Fruit fly (Drosophila melanogaster): ENCODE measurements around the gene CG15443.
A peak's percentile ranks its signal among the peaks of the same experiment; 100 is the strongest.

Gene CG15443

DNA sequence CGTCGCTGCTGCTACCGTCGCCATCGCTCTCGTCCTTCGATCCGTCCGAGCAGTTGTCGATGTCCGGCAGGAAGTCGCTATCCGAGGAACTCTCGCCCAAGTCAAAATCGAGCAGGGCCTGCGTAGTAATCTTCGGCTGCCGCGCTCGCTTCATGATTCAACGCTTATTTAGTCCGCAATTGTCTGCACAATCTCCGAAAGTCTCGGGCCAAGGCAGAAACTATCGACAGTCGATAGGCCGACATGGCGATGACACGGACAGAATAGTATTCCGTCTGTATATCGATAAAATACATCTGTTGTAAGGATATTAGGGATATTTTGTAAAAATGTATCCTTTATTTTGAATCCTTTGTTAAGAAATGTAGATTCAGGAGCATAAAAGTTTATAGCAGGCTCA lies 10.4 kb downstream of the CG15443 start, which contains the start of gene CG15439 (continued):
- TF ChIP-seq sna (GFP tag; IDR thresholded peaks at IDR 0.05; ENCODE audit: partially characterized antibody) (peak; percentile 70), tna (GFP tag; IDR thresholded peaks at IDR 0.05; ENCODE audit: partially characterized antibody) (peak; percentile 83), CG14710 (tag; optimal IDR thresholded peaks at IDR 0.05) (peak; percentile 13), HLH4C (GFP tag; IDR thresholded peaks at IDR 0.05; ENCODE audit: partially characterized antibody) (peak; percentile 86), CG2116 (GFP tag; optimal IDR thresholded peaks at IDR 0.05) (peak; percentile 86), Opbp (GFP tag; IDR thresholded peaks at IDR 0.05; ENCODE audit: partially characterized antibody) (peak; percentile 76; the same call in 2 of the 3 replicates), mld (GFP tag; IDR thresholded peaks at IDR 0.05; ENCODE audit: partially characterized antibody) (peak; percentile 73; the same call in 1 of the 3 replicates), CG34224 (GFP tag; IDR thresholded peaks at IDR 0.05; ENCODE audit: partially characterized antibody) (peak; percentile 86), Scr (GFP tag; IDR thresholded peaks at IDR 0.05; ENCODE audit: partially characterized antibody) (peak; percentile 76), stwl (tag; optimal IDR thresholded peaks at IDR 0.05) (peak; percentile 51), Bgb (GFP tag; IDR thresholded peaks at IDR 0.05; ENCODE audit: partially characterized antibody) (peak; percentile 72), CG4617 (GFP tag; optimal IDR thresholded peaks at IDR 0.05; ENCODE audit: borderline replicate concordance) (peak; percentile 55), unc-4 (GFP tag; IDR thresholded peaks at IDR 0.05; ENCODE audit: partially characterized antibody) (peak; percentile 77), ato (GFP tag; IDR thresholded peaks at IDR 0.05; ENCODE audit: partially characterized antibody) (peak; percentile 89), Dip2 (GFP tag; IDR thresholded peaks at IDR 0.05) (no peak)

DNA sequence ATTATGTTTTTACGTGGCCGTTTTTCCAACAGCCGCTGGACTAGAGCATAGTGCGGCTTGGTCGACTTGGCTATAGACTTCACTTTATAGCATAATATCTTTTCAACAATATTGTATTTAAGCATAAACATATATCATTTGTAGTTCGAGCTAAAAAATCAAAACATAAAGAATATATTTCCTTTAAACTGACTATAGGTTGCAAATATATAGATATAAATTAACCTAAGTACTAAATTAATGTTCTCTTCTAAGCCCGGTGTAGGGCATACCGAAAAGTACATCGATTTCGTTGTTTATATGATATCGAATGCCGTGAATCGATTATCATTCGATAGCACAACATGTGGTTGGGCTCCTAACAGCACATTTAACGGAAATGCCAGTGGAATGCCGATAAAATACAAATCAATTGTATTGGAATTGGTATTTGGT lies 14.6 kb downstream of the CG15443 start, which contains the start of gene MFS18:
Gene MFS18, minus strand, starts transcription at position 54 of the 435 bp plus-strand sequence.
- peak; percentile 86 for TF ChIP-seq CG10321 (GFP tag; IDR thresholded peaks at IDR 0.05)
- peak; percentile 88 for TF ChIP-seq Usf (GFP tag; optimal IDR thresholded peaks at IDR 0.05)
- TF ChIP-seq CG3838 (GFP tag; optimal IDR thresholded peaks at IDR 0.05): peak; percentile 92
- peak; percentile 98 for TF ChIP-seq lmd (GFP tag; IDR thresholded peaks at IDR 0.05)
- TF ChIP-seq Antp (GFP tag; optimal IDR thresholded peaks at IDR 0.05): peak; percentile 76
- TF ChIP-seq CG7556 (GFP tag; optimal IDR thresholded peaks at IDR 0.05): peak; percentile 97
- TF ChIP-seq mirr (GFP tag; optimal IDR thresholded peaks at IDR 0.05): peak; percentile 89
- peak; percentile 96 for TF ChIP-seq CG15696 (tag; optimal IDR thresholded peaks at IDR 0.05)
- peak; percentile 99 for TF ChIP-seq Awh (GFP tag; IDR thresholded peaks at IDR 0.05)
- TF ChIP-seq sqz (GFP tag; optimal IDR thresholded peaks at IDR 0.05): no peak
- TF ChIP-seq CG14014 (GFP tag; IDR thresholded peaks at IDR 0.05): peak; percentile 99
- peak; percentile 90 for TF ChIP-seq CG3407 (GFP tag; optimal IDR thresholded peaks at IDR 0.05)
- TF ChIP-seq cwo (GFP tag; optimal IDR thresholded peaks at IDR 0.05): peak; percentile 98
- TF ChIP-seq zf30C (GFP tag; optimal IDR thresholded peaks at IDR 0.05): no peak
- peak; percentile 91 for TF ChIP-seq CG9437 (GFP tag; optimal IDR thresholded peaks at IDR 0.05)
- TF ChIP-seq Hey (tag; optimal IDR thresholded peaks at IDR 0.05): no peak
- peak; percentile 96 for TF ChIP-seq Mrtf (GFP tag; IDR thresholded peaks at IDR 0.05)
- no peak for TF ChIP-seq Kr (GFP tag; optimal IDR thresholded peaks at IDR 0.05)
- peak; percentile 97 for TF ChIP-seq NFAT (GFP tag; IDR thresholded peaks at IDR 0.05)
- TF ChIP-seq Myb (GFP tag; optimal IDR thresholded peaks at IDR 0.05): peak; percentile 88
- peak; percentile 91 for TF ChIP-seq fd64A (GFP tag; optimal IDR thresholded peaks at IDR 0.05)
- peak; percentile 84 for TF ChIP-seq zfh2 (GFP tag; optimal IDR thresholded peaks at IDR 0.05)
- peak; percentile 97 for TF ChIP-seq CG6765 (GFP tag; optimal IDR thresholded peaks at IDR 0.05)
- peak; percentile 96 for TF ChIP-seq CG34376 (GFP tag; optimal IDR thresholded peaks at IDR 0.05)
- peak; percentile 92 for TF ChIP-seq CG17186 (GFP tag; optimal IDR thresholded peaks at IDR 0.05)
- TF ChIP-seq Bgb (GFP tag; IDR thresholded peaks at IDR 0.05; ENCODE audit: partially characterized antibody): peak; percentile 86
- TF ChIP-seq wdn (GFP tag; IDR thresholded peaks at IDR 0.05): peak; percentile 98
- TF ChIP-seq CG3163 (GFP tag; optimal IDR thresholded peaks at IDR 0.05): peak; percentile 16
- TF ChIP-seq ranshi (GFP tag; IDR thresholded peaks at IDR 0.05): peak; percentile 99
- peak; percentile 84 for TF ChIP-seq Nf-YB (GFP tag; optimal IDR thresholded peaks at IDR 0.05)
- peak; percentile 58 for TF ChIP-seq emc (GFP tag; optimal IDR thresholded peaks at IDR 0.05)
- TF ChIP-seq Mad (GFP tag; optimal IDR thresholded peaks at IDR 0.05): peak; percentile 90
- TF ChIP-seq Bdp1 (GFP tag; optimal IDR thresholded peaks at IDR 0.05): peak; percentile 79
- TF ChIP-seq BtbVII (GFP tag; optimal IDR thresholded peaks at IDR 0.05): peak; percentile 97
- peak; percentile 97 for TF ChIP-seq CG3847 (GFP tag; IDR thresholded peaks at IDR 0.05)

Data from whole organism, embryonic.